Worm (Caenorhabditis elegans): ENCODE data around the gene T02E9.5.

DNA sequence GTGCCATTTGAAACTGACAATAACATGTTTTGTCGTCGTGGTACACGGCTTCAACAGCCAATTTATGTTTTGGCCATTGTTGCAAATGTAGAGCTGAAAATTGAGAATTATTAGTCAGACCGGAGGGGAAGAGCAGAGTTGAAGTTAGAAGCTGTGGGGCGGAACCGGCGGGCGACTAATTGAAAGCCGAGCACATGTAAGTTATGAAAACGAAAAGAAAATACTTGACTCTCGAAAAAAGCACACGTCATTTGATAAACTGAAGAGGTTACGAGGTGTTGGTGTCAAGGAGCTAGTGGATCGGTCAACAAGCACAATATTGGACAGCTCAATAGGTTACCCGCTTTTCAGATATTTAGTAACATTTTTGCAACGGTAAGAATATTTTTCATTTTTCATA lies 24.1 kb downstream of the T02E9.5 start, which contains the start of gene dop-5:
- TF ChIP-seq skn-1 (tag; optimal IDR thresholded peaks at IDR 0.05) (no peak), zag-1 (tag; optimal IDR thresholded peaks at IDR 0.05) (no peak), nhr-11 (tag; optimal IDR thresholded peaks at IDR 0.05) (no peak), daf-12 (tag; optimal IDR thresholded peaks at IDR 0.05) (no peak), jun-1 (tag; optimal IDR thresholded peaks at IDR 0.05) (no peak), egl-27 (tag; optimal IDR thresholded peaks at IDR 0.05) (no peak), aly-2 (tag; optimal IDR thresholded peaks at IDR 0.05) (no peak), ZK546.5 (tag; optimal IDR thresholded peaks at IDR 0.05) (no peak), fos-1 (tag; optimal IDR thresholded peaks at IDR 0.05) (no peak), pha-4 (tag; optimal IDR thresholded peaks at IDR 0.05) (no peak)
